Worm (Caenorhabditis elegans) whole organism, late embryonic: ENCODE measurements around the gene ced-2.
"Not testable (repeated sequence)": the region's sequence is repeated elsewhere in the genome, so short reads cannot be mapped to it uniquely, and the experiment has no call there.

Experiments
- C38D4.7 ChIP-seq: fragments of 200-800 bp; sonication (Bioruptor generic); optimal IDR thresholded peaks from 2 replicates; lab custom pipeline; 2018; ENCODE audit warnings: mild to moderate bottlenecking, missing genetic modification characterization, moderate library complexity, missing compliant biosample characterization
- K02D7.2 ChIP-seq: sonication (generic microtip); optimal IDR thresholded peaks from 2 replicates; lab custom pipeline; 2017; ENCODE audit warnings: mild to moderate bottlenecking, missing genetic modification characterization, missing compliant biosample characterization
- K09A11.1 ChIP-seq: sonication (generic microtip); optimal IDR thresholded peaks from 2 replicates; lab custom pipeline; 2017; ENCODE audit warnings: antibody characterized with exemption, mild to moderate bottlenecking, missing genetic modification characterization, missing compliant biosample characterization; ENCODE audit not compliant: insufficient read depth
- Y22D7AL.16 ChIP-seq: sonication (generic microtip); optimal IDR thresholded peaks from 2 replicates; lab custom pipeline; 2016; ENCODE audit warnings: missing genetic modification characterization, missing compliant biosample characterization
- ceh-14 ChIP-seq: sonication (generic microtip); optimal IDR thresholded peaks from 2 replicates; lab custom pipeline; 2016; ENCODE audit warnings: missing genotype, missing genetic modification characterization, missing compliant biosample characterization
- ceh-30 ChIP-seq: fragments of 150-350 bp; optimal IDR thresholded peaks from 2 replicates; lab custom pipeline; 2014; ENCODE audit warnings: missing biosample characterization, missing genetic modification characterization
- ceh-31 ChIP-seq: sonication (generic microtip); optimal IDR thresholded peaks from 2 replicates; lab custom pipeline; 2016; ENCODE audit warnings: missing genetic modification characterization, missing compliant biosample characterization
- ceh-34 ChIP-seq: sonication (generic microtip); optimal IDR thresholded peaks from 2 replicates; lab custom pipeline; 2016; ENCODE audit warnings: mild to moderate bottlenecking, missing genetic modification characterization, missing compliant biosample characterization
- ceh-9 ChIP-seq: sonication (generic microtip); optimal IDR thresholded peaks from 2 replicates; lab custom pipeline; 2016; ENCODE audit warnings: mild to moderate bottlenecking, missing genetic modification characterization, inconsistent platforms, missing compliant biosample characterization
- elt-2 ChIP-seq: sonication (generic microtip); optimal IDR thresholded peaks from 2 replicates; lab custom pipeline; 2016; ENCODE audit warnings: missing genetic modification reagents, missing genetic modification characterization, missing compliant biosample characterization
- elt-4 ChIP-seq: sonication (generic microtip); optimal IDR thresholded peaks from 2 replicates; lab custom pipeline; 2016; ENCODE audit warnings: missing genetic modification characterization, missing compliant biosample characterization
- hlh-30 ChIP-seq: sonication (generic microtip); optimal IDR thresholded peaks from 2 replicates; lab custom pipeline; 2017; ENCODE audit warnings: antibody characterized with exemption, missing genetic modification characterization, missing compliant biosample characterization; ENCODE audit not compliant: insufficient read depth
- hlh-8 ChIP-seq: sonication (generic microtip); optimal IDR thresholded peaks from 2 replicates; lab custom pipeline; 2016; ENCODE audit warnings: missing genotype, missing genetic modification characterization, missing compliant biosample characterization
- lim-6 ChIP-seq: sonication (generic microtip); optimal IDR thresholded peaks from 2 replicates; lab custom pipeline; 2016; ENCODE audit warnings: missing genetic modification characterization, missing compliant biosample characterization
- lin-11 ChIP-seq: fragments of 200-800 bp; sonication (Bioruptor generic); optimal IDR thresholded peaks from 2 replicates; lab custom pipeline; 2018; ENCODE audit warnings: mild to moderate bottlenecking, missing genetic modification characterization, missing compliant biosample characterization
- nfya-1 ChIP-seq: sonication (generic microtip); optimal IDR thresholded peaks from 2 replicates; lab custom pipeline; 2017; ENCODE audit warnings: missing genetic modification characterization, mild to moderate bottlenecking, missing compliant biosample characterization, antibody characterized with exemption, moderate library complexity
- nhr-232 ChIP-seq: sonication (generic microtip); optimal IDR thresholded peaks from 2 replicates; lab custom pipeline; 2016; ENCODE audit warnings: missing genetic modification characterization, missing compliant biosample characterization
- odd-2 ChIP-seq: sonication (generic microtip); optimal IDR thresholded peaks from 2 replicates; lab custom pipeline; 2017; ENCODE audit warnings: antibody characterized with exemption, mild to moderate bottlenecking, missing genetic modification characterization, missing compliant biosample characterization
- pax-1 ChIP-seq: fragments of 150-350 bp; optimal IDR thresholded peaks from 2 replicates; lab custom pipeline; 2014; ENCODE audit warnings: missing biosample characterization, missing genetic modification characterization
- pha-2 ChIP-seq: sonication (generic microtip); optimal IDR thresholded peaks from 2 replicates; lab custom pipeline; 2017; ENCODE audit warnings: mild to moderate bottlenecking, missing genetic modification characterization, missing compliant biosample characterization
- ref-2 ChIP-seq: sonication (generic microtip); optimal IDR thresholded peaks from 2 replicates; lab custom pipeline; 2016; ENCODE audit warnings: missing genetic modification characterization, missing compliant biosample characterization
- rnt-1 ChIP-seq: sonication (generic microtip); optimal IDR thresholded peaks from 2 replicates; lab custom pipeline; 2016; ENCODE audit warnings: missing genetic modification characterization, missing compliant biosample characterization
- syd-9 ChIP-seq: sonication (generic microtip); optimal IDR thresholded peaks from 2 replicates; lab custom pipeline; 2016; ENCODE audit warnings: mild to moderate bottlenecking, missing genetic modification characterization, moderate library complexity, missing compliant biosample characterization
- unc-3 ChIP-seq, 2 experiments: fragments of 200-800 bp in 1 of 2; sonication (Bioruptor generic) in 1 of 2; sonication (generic microtip) in 1 of 2; conservative IDR thresholded peaks in 1 of 2; optimal IDR thresholded peaks in 1 of 2; 2 replicates each; pipeline versions ENCODE4 v1.3.6 to Lab custom; 2016 to 2022; ENCODE audit warnings: missing compliant biosample characterization in 2 of 2, missing genetic modification characterization in 2 of 2, missing genetic modification reagents in 1 of 2

ced-2 gene

DNA sequence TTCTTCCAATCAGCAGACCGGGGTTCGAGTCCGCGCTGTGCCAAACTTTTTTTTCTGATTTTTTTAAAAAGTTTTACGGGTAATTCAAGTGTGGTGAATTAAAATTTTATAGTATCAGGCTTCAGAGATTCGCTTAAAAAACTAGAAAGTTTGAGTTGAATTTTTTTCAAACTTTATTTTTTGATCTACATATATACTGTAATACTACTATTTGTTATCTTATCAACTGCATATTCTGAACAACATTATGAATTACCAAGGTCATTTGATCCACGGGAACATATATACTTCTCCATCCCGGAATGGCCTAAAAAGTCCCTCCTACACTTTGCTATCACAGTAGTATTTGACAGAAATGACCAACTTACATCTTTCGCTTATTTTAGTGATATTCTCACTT, 36.3 kb downstream of the ced-2 start, which contains the start of gene Y41D4B.6:
Y41D4B.6 (plus strand) TSS at position 301 of the 400 bp plus-strand sequence.
- no peak for TF ChIP-seq nhr-232 (tag; lab: Kevin White, UChicago)
- no peak for TF ChIP-seq Y22D7AL.16 (tag; lab: Kevin White, UChicago)
- TF ChIP-seq ref-2, result no peak
- no peak for TF ChIP-seq hlh-8 (tag; lab: Kevin White, UChicago)
- no peak for TF ChIP-seq ceh-14 (tag; lab: Kevin White, UChicago)
- TF ChIP-seq K09A11.1 (tag; lab: Kevin White, UChicago), result no peak
- TF ChIP-seq rnt-1, result no peak
- TF ChIP-seq pax-1 (tag; lab: Kevin White, UChicago), result no peak
- TF ChIP-seq lin-11 (tag; lab: Kevin White, UChicago), result no peak
- TF ChIP-seq lim-6 (tag; lab: Kevin White, UChicago), result no peak
- TF ChIP-seq elt-4, result no peak
- no peak for TF ChIP-seq elt-2 (tag; lab: Kevin White, UChicago)
- TF ChIP-seq hlh-30 (tag; lab: Kevin White, UChicago), result no peak
- no peak for TF ChIP-seq pha-2 (tag; lab: Kevin White, UChicago)
- no peak for TF ChIP-seq C38D4.7
- TF ChIP-seq syd-9 (tag; lab: Kevin White, UChicago), result no peak
- no peak for TF ChIP-seq ceh-34 (tag; lab: Kevin White, UChicago)
- TF ChIP-seq, all 69 proteins: peak for 0

DNA sequence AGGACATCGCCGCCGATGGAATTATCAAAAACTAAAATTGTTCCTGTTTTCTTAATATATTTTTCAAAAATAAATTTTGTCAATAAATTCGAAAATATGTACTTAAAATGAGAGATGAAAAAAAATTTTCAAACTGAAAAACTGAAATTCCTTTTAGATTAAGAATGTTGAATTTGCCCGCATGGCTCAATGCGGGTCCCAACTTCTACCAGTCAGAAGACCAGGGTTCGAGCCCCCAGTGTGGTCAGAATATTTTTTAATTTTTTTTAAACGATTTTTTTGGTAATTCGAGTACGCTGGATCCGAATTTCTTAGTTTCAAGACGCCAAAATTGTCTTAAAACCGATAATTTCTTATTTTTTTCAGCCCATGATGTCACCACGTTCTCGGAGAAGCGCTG, 40.2 kb downstream of the ced-2 start:
- TF ChIP-seq ceh-30 (tag; lab: Kevin White, UChicago) (no peak), ref-2 (no peak), pha-2 (tag; lab: Kevin White, UChicago) (no peak)

DNA sequence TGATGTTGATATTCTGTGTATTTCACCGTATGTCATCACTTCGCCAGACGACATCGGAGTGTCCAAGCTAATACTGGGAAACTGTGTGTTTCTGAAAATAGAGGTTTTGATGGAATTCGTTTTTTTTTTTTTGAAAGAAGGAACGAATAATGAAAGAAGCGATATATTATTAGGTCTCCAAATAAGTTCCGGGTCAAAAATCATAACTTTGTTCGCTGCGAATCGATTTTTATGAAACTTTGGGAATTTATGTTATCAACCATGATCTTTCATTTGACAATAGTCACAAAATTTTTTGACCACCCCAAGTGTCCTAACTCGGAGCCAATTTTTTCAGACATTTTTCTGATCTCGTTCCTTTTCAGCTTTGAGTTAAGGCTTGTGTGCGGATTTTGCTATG, 48.1 kb downstream of the ced-2 start, which contains the start of gene nhr-274:
nhr-274 (minus strand) TSS at position 101 of the 400 bp plus-strand sequence.
- TF ChIP-seq ceh-9; unc-3 (GFP tag; conservative IDR thresholded peaks at IDR 0.05; lab: Robert Waterston, UW); unc-3 (tag; optimal IDR thresholded peaks at IDR 0.05; lab: Kevin White, UChicago); K02D7.2 (tag; lab: Kevin White, UChicago): not testable (repeated sequence)

DNA sequence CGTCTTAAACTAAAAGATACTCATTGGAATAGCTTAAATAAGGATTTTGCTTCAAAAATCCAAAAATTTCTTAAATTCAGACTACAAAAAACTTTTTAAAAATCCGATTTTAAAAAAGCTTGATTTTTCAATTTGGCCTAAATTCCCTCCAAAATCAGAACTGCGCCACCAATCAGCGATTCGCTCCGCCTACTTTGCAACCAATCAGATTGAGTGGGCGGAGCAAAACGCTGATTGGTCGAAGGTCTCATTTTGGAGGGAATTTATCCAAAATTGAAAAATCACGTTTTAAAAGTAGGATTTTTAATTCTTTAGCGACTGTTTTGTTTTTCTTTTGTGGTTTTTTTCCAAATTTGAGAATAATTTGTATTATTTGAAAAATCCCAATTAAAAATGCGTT, 52.2 kb downstream of the ced-2 start:
- TF ChIP-seq odd-2 (tag; lab: Kevin White, UChicago) (no peak), nfya-1 (tag; lab: Kevin White, UChicago) (peak; percentile 97)

DNA sequence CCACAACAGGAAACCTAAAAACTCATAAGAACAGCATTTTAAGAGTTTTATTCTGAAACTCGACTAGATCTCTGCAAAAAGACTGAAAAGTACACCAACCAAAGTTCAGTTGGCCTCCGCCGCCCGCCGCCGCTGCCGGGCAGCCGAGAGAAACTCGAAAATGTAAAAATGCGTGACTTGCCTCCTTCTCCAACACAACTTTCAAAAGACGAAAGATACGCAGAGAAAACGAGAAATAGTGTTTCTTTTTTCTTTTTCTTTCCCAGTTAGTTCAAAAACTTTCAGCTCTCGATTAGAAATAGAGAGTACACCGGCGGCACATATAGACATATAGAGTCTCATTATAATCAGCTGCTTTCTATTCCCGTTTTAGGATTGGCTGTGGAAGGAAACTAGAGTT, 52.7 kb downstream of the ced-2 start:
- TF ChIP-seq hlh-30 (tag; lab: Kevin White, UChicago), result peak; percentile 44
- TF ChIP-seq ceh-31 (tag; lab: Kevin White, UChicago), result no peak
